Fruit fly (Drosophila melanogaster) whole organism, pupa: ENCODE measurements around the gene aurB.

Experiments
- CG10348 ChIP-seq: fragments of 200-800 bp; sonication (Bioruptor generic); IDR thresholded peaks from 2 replicates; pipeline ENCODE4 v1.3.6; 2022; ENCODE audit warnings: missing biosample characterization, missing genetic modification characterization
- CG12605 ChIP-seq: fragments of 200-800 bp; sonication (Bioruptor generic); IDR thresholded peaks from 2 replicates; pipeline ENCODE4 v1.3.6; 2022; ENCODE audit warnings: missing biosample characterization, missing genetic modification characterization
- CG13204 ChIP-seq: fragments of 200-800 bp; sonication (Bioruptor generic); optimal IDR thresholded peaks from 2 replicates; lab custom pipeline; 2018; ENCODE audit warnings: missing biosample characterization, mild to moderate bottlenecking, missing genetic modification characterization, moderate library complexity
- CG14655 ChIP-seq: fragments of 200-800 bp; sonication (Bioruptor generic); optimal IDR thresholded peaks from 3 replicates; lab custom pipeline; 2017; ENCODE audit warnings: mild to moderate bottlenecking, missing biosample characterization, missing genetic modification reagents, missing genetic modification characterization
- CG15710 ChIP-seq: fragments of 200-800 bp; sonication (Bioruptor generic); optimal IDR thresholded peaks from 2 replicates; lab custom pipeline; 2018; ENCODE audit warnings: missing biosample characterization, mild to moderate bottlenecking, missing genetic modification characterization, moderate library complexity
- CG17806 ChIP-seq: fragments of 200-800 bp; sonication (Bioruptor generic); optimal IDR thresholded peaks from 2 replicates; lab custom pipeline; 2018; ENCODE audit warnings: missing biosample characterization, mild to moderate bottlenecking, missing genetic modification characterization, moderate library complexity
- CG32121 ChIP-seq: fragments of 200-800 bp; sonication (Bioruptor generic); IDR thresholded peaks from 2 replicates; pipeline ENCODE4 v1.3.6; 2022; ENCODE audit warnings: missing biosample characterization, missing genetic modification characterization
- CG34367 ChIP-seq: fragments of 200-800 bp; sonication (Bioruptor generic); optimal IDR thresholded peaks from 2 replicates; lab custom pipeline; 2018; ENCODE audit warnings: missing biosample characterization, mild to moderate bottlenecking, missing genetic modification characterization
- CG4496 ChIP-seq: fragments of 200-800 bp; sonication (Bioruptor generic); IDR thresholded peaks from 3 replicates; pipeline ENCODE4 v1.3.6; 2022; ENCODE audit warnings: missing biosample characterization, missing genetic modification characterization
- CG8159 ChIP-seq: fragments of 200-800 bp; sonication (Bioruptor generic); optimal IDR thresholded peaks from 3 replicates; lab custom pipeline; 2018; ENCODE audit warnings: missing biosample characterization, mild to moderate bottlenecking, missing genetic modification characterization, moderate library complexity
- CG8301 ChIP-seq: fragments of 200-800 bp; sonication (Bioruptor generic); optimal IDR thresholded peaks from 2 replicates; lab custom pipeline; 2018; ENCODE audit warnings: missing biosample characterization, mild to moderate bottlenecking, missing genetic modification characterization
- CG9948 ChIP-seq: fragments of 200-800 bp; sonication (Bioruptor generic); optimal IDR thresholded peaks from 2 replicates; lab custom pipeline; 2018; ENCODE audit warnings: missing biosample characterization, mild to moderate bottlenecking, missing genetic modification characterization, moderate library complexity
- D1 ChIP-seq: fragments of 200-800 bp; sonication (Bioruptor generic); optimal IDR thresholded peaks from 2 replicates; lab custom pipeline; 2018; ENCODE audit warnings: missing biosample characterization, mild to moderate bottlenecking, missing genetic modification characterization, moderate library complexity
- EcR ChIP-seq: fragments of 200-800 bp; sonication (Bioruptor generic); optimal IDR thresholded peaks from 3 replicates; lab custom pipeline; 2019; ENCODE audit warnings: missing biosample characterization, missing genetic modification characterization, mild to moderate bottlenecking, moderate library complexity, missing genetic modification reagents
- Ets98B ChIP-seq: fragments of 200-800 bp; sonication (Bioruptor generic); IDR thresholded peaks from 2 replicates; pipeline ENCODE4 v1.3.6; 2022; ENCODE audit warnings: missing biosample characterization, missing genetic modification characterization
- Pif1A ChIP-seq: fragments of 200-800 bp; sonication (Bioruptor generic); optimal IDR thresholded peaks from 3 replicates; lab custom pipeline; 2016; ENCODE audit warnings: missing biosample characterization, missing genetic modification characterization
- Pif1B ChIP-seq: fragments of 200-800 bp; sonication (Bioruptor generic); optimal IDR thresholded peaks from 3 replicates; lab custom pipeline; 2016; ENCODE audit warnings: missing biosample characterization, missing genetic modification characterization
- Snoo ChIP-seq: fragments of 200-800 bp; sonication (Bioruptor generic); optimal IDR thresholded peaks from 3 replicates; lab custom pipeline; 2017; ENCODE audit warnings: missing biosample characterization, mild to moderate bottlenecking, missing genetic modification characterization, inconsistent platforms
- fd96Ca ChIP-seq: fragments of 200-800 bp; sonication (Bioruptor generic); IDR thresholded peaks from 3 replicates; pipeline ENCODE4 v1.3.6; 2022; ENCODE audit warnings: missing biosample characterization, missing genetic modification characterization
- gl ChIP-seq: fragments of 200-800 bp; sonication (Bioruptor generic); optimal IDR thresholded peaks from 2 replicates; lab custom pipeline; 2018; ENCODE audit warnings: missing biosample characterization, mild to moderate bottlenecking, missing genetic modification characterization
- rn ChIP-seq: fragments of 200-800 bp; sonication (Bioruptor generic); IDR thresholded peaks from 2 replicates; pipeline ENCODE4 v1.3.6; 2022; ENCODE audit warnings: missing biosample characterization, missing genetic modification characterization

Gene aurB

DNA sequence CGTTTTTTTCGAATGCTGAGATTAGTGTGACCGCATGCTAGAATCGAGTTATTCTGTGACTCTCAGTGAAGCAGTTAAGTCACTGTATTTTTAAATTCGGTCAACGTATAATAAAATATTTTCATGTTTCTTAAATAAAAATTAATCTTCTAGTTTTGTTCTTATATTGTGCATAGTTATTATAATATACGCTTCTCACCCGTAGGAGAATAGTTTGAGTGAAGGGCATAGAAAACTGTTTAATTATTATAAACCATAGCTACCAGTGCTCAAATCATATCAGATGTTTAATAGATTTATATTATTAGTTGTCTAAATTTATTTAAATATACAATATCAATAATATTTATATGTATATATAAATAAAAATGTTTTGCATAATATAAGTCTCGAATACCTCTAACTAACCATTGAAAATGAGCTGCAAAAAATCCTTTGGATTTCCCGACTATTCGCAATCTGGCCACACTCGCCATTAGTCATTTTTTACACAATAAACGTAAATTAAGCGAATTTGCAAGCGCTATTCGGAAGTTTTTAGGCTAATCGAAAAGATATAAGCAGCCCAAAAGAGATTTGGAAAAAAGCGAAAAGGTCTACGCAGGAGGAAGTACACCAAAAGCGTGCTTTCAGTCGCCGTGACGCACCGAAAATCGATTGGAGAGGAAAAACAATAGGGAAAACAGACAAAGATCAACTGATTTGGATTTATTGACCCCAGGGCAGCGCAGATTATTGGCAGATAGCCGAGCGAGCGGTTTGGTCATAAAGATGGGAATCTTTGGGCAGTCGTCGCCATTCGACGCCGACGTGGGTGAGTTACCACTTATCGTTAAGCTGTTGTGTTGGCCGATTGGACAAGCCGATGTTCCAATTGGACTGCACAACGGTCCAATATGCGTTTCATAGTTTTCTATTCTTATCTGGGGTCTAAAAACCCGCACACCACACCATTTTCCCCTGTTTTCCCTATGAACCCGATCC is at the start of gene aurB, which contains the start of gene Stam:
aurB (minus strand) TSS at position 31 of the 984 bp plus-strand sequence.
Stam (plus strand) TSS at position 473 of the 984 bp plus-strand sequence.
- TF ChIP-seq CG8159 (tag; lab: Kevin White, UChicago) (peak; percentile 55), CG14655 (GFP tag; lab: Kevin White, UChicago) (no peak), CG12605 (GFP tag; lab: Robert Waterston, UW) (0 out of 2 replicates have a peak, but pooled peaks have one; percentile 17), CG15710 (tag; lab: Kevin White, UChicago) (peak; percentile 63), EcR (GFP tag; lab: Kevin White, UChicago) (peak; percentile 71), CG4496 (GFP tag; lab: Robert Waterston, UW) (0 out of 3 replicates have a peak, but pooled peaks have one; percentile 21), CG10348 (GFP tag; lab: Robert Waterston, UW) (no peak), Ets98B (GFP tag; lab: Robert Waterston, UW) (peak; percentile 29), CG9948 (peak; percentile 45), Pif1B (GFP tag; lab: Kevin White, UChicago) (no peak), CG17806 (tag; lab: Kevin White, UChicago) (peak; percentile 37), Pif1A (GFP tag; lab: Kevin White, UChicago) (no peak), CG32121 (GFP tag; lab: Robert Waterston, UW) (peak; percentile 48; the same call in 1 of the 2 replicates), CG13204 (GFP tag; lab: Kevin White, UChicago) (no peak), fd96Ca (GFP tag; lab: Robert Waterston, UW) (no peak), CG8301 (tag; lab: Kevin White, UChicago) (peak; percentile 16), CG34367 (peak; percentile 22), rn (GFP tag; lab: Robert Waterston, UW) (no peak), D1 (no peak), Snoo (peak; percentile 5), gl (tag; lab: Kevin White, UChicago) (no peak)

DNA sequence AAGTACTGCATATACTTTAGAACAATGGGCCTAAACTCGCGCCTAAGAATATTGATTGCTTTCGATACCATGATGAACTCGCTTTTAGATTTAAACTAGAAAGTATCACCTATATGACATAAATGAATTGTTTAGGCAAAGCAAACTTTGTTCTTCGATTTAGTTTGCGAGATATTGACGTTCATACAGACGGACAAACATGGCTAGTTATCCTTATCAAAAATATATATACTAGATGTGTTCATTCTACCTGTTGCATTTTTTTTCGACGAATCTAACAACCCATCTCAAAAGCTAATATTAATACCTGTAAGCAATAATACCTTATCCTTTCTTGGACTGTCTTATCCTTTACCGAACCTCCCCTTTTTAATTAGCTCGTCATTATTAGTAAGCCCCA is 43.8 kb upstream of the aurB start, which contains the start of gene CG14070:
CG14070 (minus strand) TSS at position 101 of the 400 bp plus-strand sequence.
- no peak for TF ChIP-seq Pif1A (GFP tag; lab: Kevin White, UChicago)
- TF ChIP-seq fd96Ca (GFP tag; lab: Robert Waterston, UW) = no peak
- TF ChIP-seq CG4496 (GFP tag; lab: Robert Waterston, UW) = no peak
- no peak for TF ChIP-seq CG34367
- no peak for TF ChIP-seq EcR (GFP tag; lab: Kevin White, UChicago)
- no peak for TF ChIP-seq CG15710 (tag; lab: Kevin White, UChicago)
- no peak for TF ChIP-seq gl (tag; lab: Kevin White, UChicago)
- no peak for TF ChIP-seq CG32121 (GFP tag; lab: Robert Waterston, UW)
- no peak for TF ChIP-seq Ets98B (GFP tag; lab: Robert Waterston, UW)
- no peak for TF ChIP-seq rn (GFP tag; lab: Robert Waterston, UW)
- no peak for TF ChIP-seq CG8301 (tag; lab: Kevin White, UChicago)

DNA sequence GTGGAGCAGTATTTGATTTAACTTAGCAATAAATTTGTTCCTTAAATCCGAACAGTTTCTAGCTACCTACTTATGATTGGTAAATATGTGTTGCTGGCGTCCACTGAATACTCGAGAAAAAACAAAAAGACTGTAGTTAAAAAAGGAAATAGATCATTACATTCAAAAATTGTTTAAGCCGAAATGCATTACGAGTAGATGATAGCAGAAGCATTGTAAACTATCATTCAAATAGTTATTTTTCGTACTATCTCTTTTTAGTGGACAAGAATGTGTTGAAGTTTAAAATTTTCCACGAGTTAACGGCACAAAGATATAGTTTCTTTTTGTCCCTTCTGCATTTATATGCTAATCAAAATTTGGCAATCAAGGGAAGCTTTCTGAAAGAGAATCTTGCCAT is 30.9 kb upstream of the aurB start, which contains the start of gene CG14071:
CG14071 (minus strand) TSS at position 101 of the 400 bp plus-strand sequence.
- TF ChIP-seq Pif1A (GFP tag; lab: Kevin White, UChicago) = no peak
- no peak for TF ChIP-seq CG14655 (GFP tag; lab: Kevin White, UChicago)
- TF ChIP-seq CG12605 (GFP tag; lab: Robert Waterston, UW) = no peak
- TF ChIP-seq CG8301 (tag; lab: Kevin White, UChicago) = no peak
- TF ChIP-seq fd96Ca (GFP tag; lab: Robert Waterston, UW) = no peak
- TF ChIP-seq CG34367 = no peak
- TF ChIP-seq gl (tag; lab: Kevin White, UChicago) = no peak
- no peak for TF ChIP-seq CG32121 (GFP tag; lab: Robert Waterston, UW)
- no peak for TF ChIP-seq CG13204 (GFP tag; lab: Kevin White, UChicago)
- TF ChIP-seq CG8159 (tag; lab: Kevin White, UChicago) = no peak
- no peak for TF ChIP-seq CG10348 (GFP tag; lab: Robert Waterston, UW)
- TF ChIP-seq CG9948 = no peak
- no peak for TF ChIP-seq D1
- TF ChIP-seq Pif1B (GFP tag; lab: Kevin White, UChicago) = no peak
- TF ChIP-seq CG4496 (GFP tag; lab: Robert Waterston, UW) = no peak
- no peak for TF ChIP-seq CG17806 (tag; lab: Kevin White, UChicago)

DNA sequence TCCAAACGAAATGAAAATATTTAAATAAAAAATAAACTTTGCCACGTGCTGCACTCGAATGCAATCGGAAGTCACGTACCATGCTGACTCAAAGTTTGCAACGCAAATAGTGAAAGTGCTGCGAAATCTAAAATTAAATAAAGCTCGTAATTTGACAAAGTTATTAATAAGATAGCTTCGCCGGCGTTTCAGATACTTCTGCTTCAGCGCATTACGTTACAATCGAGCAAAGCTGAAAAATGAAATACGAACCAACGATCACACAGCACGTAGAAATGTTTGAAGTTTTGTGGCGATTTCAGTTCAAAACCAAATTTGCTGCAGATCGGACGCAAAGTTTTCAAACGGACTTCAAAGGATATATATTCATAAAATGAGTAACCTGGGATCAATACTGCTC is 12.0 kb upstream of the aurB start, which contains the start of gene CG12517:
CG12517 (plus strand) TSS at position 301 of the 400 bp plus-strand sequence.
- TF ChIP-seq CG9948 = no peak
- no peak for TF ChIP-seq CG32121 (GFP tag; lab: Robert Waterston, UW)
- TF ChIP-seq Ets98B (GFP tag; lab: Robert Waterston, UW) = no peak
- TF ChIP-seq D1 = no peak
- TF ChIP-seq CG8159 (tag; lab: Kevin White, UChicago) = no peak
- TF ChIP-seq CG34367 = no peak
- TF ChIP-seq Pif1A (GFP tag; lab: Kevin White, UChicago) = no peak
- TF ChIP-seq rn (GFP tag; lab: Robert Waterston, UW) = no peak
- TF ChIP-seq CG15710 (tag; lab: Kevin White, UChicago) = no peak
- no peak for TF ChIP-seq CG10348 (GFP tag; lab: Robert Waterston, UW)
- TF ChIP-seq Snoo = no peak
- no peak for TF ChIP-seq Pif1B (GFP tag; lab: Kevin White, UChicago)
- TF ChIP-seq fd96Ca (GFP tag; lab: Robert Waterston, UW) = no peak
- TF ChIP-seq CG17806 (tag; lab: Kevin White, UChicago) = no peak
- no peak for TF ChIP-seq CG13204 (GFP tag; lab: Kevin White, UChicago)
- no peak for TF ChIP-seq CG12605 (GFP tag; lab: Robert Waterston, UW)
